Fruit fly (Drosophila melanogaster): ENCODE measurements around the gene CG7194.

Gene CG7194

DNA sequence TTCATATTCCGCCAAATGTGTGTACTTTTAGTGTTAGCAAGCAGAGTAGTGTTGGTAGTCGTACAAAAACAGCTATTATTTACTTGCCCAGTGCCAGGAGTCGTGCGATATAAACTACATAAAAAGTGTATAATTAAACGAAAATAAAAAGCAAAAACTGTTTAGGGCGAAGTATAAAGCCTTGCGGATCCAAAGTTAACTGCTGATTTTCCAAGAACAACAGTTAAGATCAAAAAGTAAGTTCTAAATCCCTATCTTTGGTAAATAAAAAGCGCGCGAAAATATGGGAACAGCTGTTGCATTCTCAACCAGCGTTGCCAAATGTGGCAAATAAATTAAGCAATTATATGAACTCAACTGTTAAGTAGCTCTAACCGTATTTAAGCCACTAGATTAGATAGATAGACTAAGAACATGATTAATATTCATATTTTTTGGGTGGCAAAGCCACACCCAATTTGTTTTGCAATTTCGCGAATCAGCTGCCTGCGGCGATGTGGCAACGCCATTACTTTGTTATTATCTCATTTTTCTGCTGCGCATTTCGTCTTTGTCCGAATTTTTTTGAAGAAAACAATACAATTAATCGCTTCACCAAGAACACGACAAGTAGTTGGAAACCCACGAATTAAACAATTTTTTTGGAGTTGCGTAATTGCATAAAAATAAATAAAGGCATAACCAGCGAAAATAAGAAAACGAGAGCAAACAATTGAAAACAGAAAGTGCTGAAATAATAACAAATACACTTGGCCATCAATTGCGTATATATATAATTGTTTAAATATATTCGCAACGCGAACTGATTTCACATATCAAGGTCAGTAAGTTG lies 36.6 kb upstream of the CG7194 start, which contains the start of the genes Prim1 and CG7083 (continued):
- TF ChIP-seq ems (GFP tag; optimal IDR thresholded peaks at IDR 0.05) (peak; percentile 25), ash1 (GFP tag; optimal IDR thresholded peaks at IDR 0.05) (no peak), CG11696 (GFP tag; IDR thresholded peaks at IDR 0.05) (no peak), CG8388 (GFP tag; optimal IDR thresholded peaks at IDR 0.05) (peak; percentile 51), fd3F (GFP tag; optimal IDR thresholded peaks at IDR 0.05) (no peak), CG8290 (GFP tag; optimal IDR thresholded peaks at IDR 0.05) (peak; percentile 47), CG8290 (tag; optimal IDR thresholded peaks at IDR 0.05) (peak; percentile 36 to 72), Aef1 (GFP tag; IDR thresholded peaks at IDR 0.05) (peak; percentile 22; the same call in 1 of the 3 replicates), CG10209 (GFP tag; optimal IDR thresholded peaks at IDR 0.05) (peak; percentile 62), fu2 (GFP tag; optimal IDR thresholded peaks at IDR 0.05) (peak; percentile 32), nerfin-2 (GFP tag; IDR thresholded peaks at IDR 0.05; ENCODE audit: partially characterized antibody) (no peak), Awh (GFP tag; IDR thresholded peaks at IDR 0.05) (no peak), pan (optimal IDR thresholded peaks at IDR 0.05) (no peak), pan (GFP tag; optimal IDR thresholded peaks at IDR 0.05 in 1 of 2, IDR thresholded peaks at IDR 0.05 in 1 of 2) (peak in 1 of 2 experiments; percentile 64), CG3847 (GFP tag; IDR thresholded peaks at IDR 0.05) (no peak; the same call in 1 of the 2 replicates), zen2 (GFP tag; IDR thresholded peaks at IDR 0.05; ENCODE audit: partially characterized antibody) (no peak), mam (GFP tag; optimal IDR thresholded peaks at IDR 0.05) (peak; percentile 69), CG17328 (GFP tag; IDR thresholded peaks at IDR 0.05) (peak; percentile 52), NfI (GFP tag; optimal IDR thresholded peaks at IDR 0.05) (peak; percentile 60), CG11504 (tag; optimal IDR thresholded peaks at IDR 0.05) (no peak), NK7.1 (GFP tag; optimal IDR thresholded peaks at IDR 0.05) (peak; percentile 37), hbn (GFP tag; IDR thresholded peaks at IDR 0.05; ENCODE audit: partially characterized antibody) (no peak), CG11093 (GFP tag; IDR thresholded peaks at IDR 0.05) (no peak), CG31365 (tag; optimal IDR thresholded peaks at IDR 0.05) (no peak), az2 (GFP tag; optimal IDR thresholded peaks at IDR 0.05) (peak; percentile 63), pzg (GFP tag; optimal IDR thresholded peaks at IDR 0.05) (peak; percentile 63), crp (GFP tag; optimal IDR thresholded peaks at IDR 0.05) (peak; percentile 93 to 97), CG1832 (GFP tag; optimal IDR thresholded peaks at IDR 0.05) (no peak), CG8924 (tag; optimal IDR thresholded peaks at IDR 0.05) (peak; percentile 49), Lim3 (GFP tag; IDR thresholded peaks at IDR 0.05) (no peak), CG3163 (GFP tag; optimal IDR thresholded peaks at IDR 0.05) (peak; percentile 13), Gug (GFP tag; IDR thresholded peaks at IDR 0.05) (peak; percentile 23; the same call in 1 of the 4 replicates), usp (GFP tag; optimal IDR thresholded peaks at IDR 0.05) (no peak), BEAF-32 (GFP tag; optimal IDR thresholded peaks at IDR 0.05) (peak; percentile 43), CG8944 (GFP tag; optimal IDR thresholded peaks at IDR 0.05) (peak; percentile 33), Atf6 (GFP tag; IDR thresholded peaks at IDR 0.05) (peak; percentile 34; the same call in 1 of the 2 replicates), CG17359 (tag; optimal IDR thresholded peaks at IDR 0.05) (peak; percentile 26), Bdp1 (GFP tag; optimal IDR thresholded peaks at IDR 0.05) (peak; percentile 43), CG4360 (GFP tag; IDR thresholded peaks at IDR 0.05) (no peak), gcm (GFP tag; optimal IDR thresholded peaks at IDR 0.05) (no peak), CG7745 (tag; optimal IDR thresholded peaks at IDR 0.05) (no peak), Vsx1 (GFP tag; optimal IDR thresholded peaks at IDR 0.05) (peak; percentile 30), onecut (GFP tag; IDR thresholded peaks at IDR 0.05) (peak; percentile 24; the same call in 1 of the 2 replicates), unpg (GFP tag; optimal IDR thresholded peaks at IDR 0.05) (peak; percentile 63), gce (GFP tag; IDR thresholded peaks at IDR 0.05) (no peak), CG10979 (tag; optimal IDR thresholded peaks at IDR 0.05) (peak; percentile 50), ase (GFP tag; IDR thresholded peaks at IDR 0.05) (no peak), Nf-YA (GFP tag; IDR thresholded peaks at IDR 0.05) (no peak), oc (tag; optimal IDR thresholded peaks at IDR 0.05) (no peak)

Measured in whole organism, embryonic.